Comparison of ENCODE assay signal across 2 fruit fly cellular contexts in genomic region chr3L:21441216-21441813, dm6.
TF ChIP-seq lines count a peak whose summit lies in the region.

Gene CG5664 (minus strand): TSS chr3L:21441363.

- no peak for TF ChIP-seq CTCF in whole organism, embryonic (GFP tag; optimal IDR thresholded peaks at IDR 0.05; lab: Kevin White, UChicago)

TF ChIP-seq in whole organism, embryonic, 481 proteins besides CTCF, POLR2A, EP300 and RAD21 (continues in another document):
- TF ChIP-seq MBD-R2 (GFP tag; IDR thresholded peaks at IDR 0.05; lab: Robert Waterston, UW), result peak; percentile 52; the same call in 1 of the 2 replicates
- no peak for TF ChIP-seq ara (GFP tag; IDR thresholded peaks at IDR 0.05; lab: Robert Waterston, UW)
- peak; percentile 68; the same call in 2 of the 3 replicates for TF ChIP-seq CG7963 (GFP tag; IDR thresholded peaks at IDR 0.05; lab: Robert Waterston, UW; ENCODE audit: partially characterized antibody)
- no peak for TF ChIP-seq bowl (GFP tag; IDR thresholded peaks at IDR 0.05; lab: Robert Waterston, UW)
- TF ChIP-seq CG10565 (GFP tag; optimal IDR thresholded peaks at IDR 0.05; lab: Kevin White, UChicago), result no peak
- no peak for TF ChIP-seq Fer2 (tag; optimal IDR thresholded peaks at IDR 0.05; lab: Kevin White, UChicago)
- no peak for TF ChIP-seq her (GFP tag; optimal IDR thresholded peaks at IDR 0.05; lab: Kevin White, UChicago)
- TF ChIP-seq Trl (optimal IDR thresholded peaks at IDR 0.05; lab: Kevin White, UChicago), result no peak
- no peak for TF ChIP-seq Trl (GFP tag; optimal IDR thresholded peaks at IDR 0.05; lab: Kevin White, UChicago)
- TF ChIP-seq CG32772 (GFP tag; IDR thresholded peaks at IDR 0.05; lab: Robert Waterston, UW), result no peak
- no peak for TF ChIP-seq aop (GFP tag; IDR thresholded peaks at IDR 0.05; lab: Robert Waterston, UW)
- no peak for TF ChIP-seq CG6654 (GFP tag; optimal IDR thresholded peaks at IDR 0.05; lab: Kevin White, UChicago)
- no peak for TF ChIP-seq Usf (GFP tag; optimal IDR thresholded peaks at IDR 0.05; lab: Kevin White, UChicago)
- TF ChIP-seq MESR4 (GFP tag; optimal IDR thresholded peaks at IDR 0.05; lab: Kevin White, UChicago), result peak; percentile 2
- peak; percentile 61 for TF ChIP-seq CG15514 (GFP tag; optimal IDR thresholded peaks at IDR 0.05; lab: Kevin White, UChicago)
- TF ChIP-seq bbx (GFP tag; IDR thresholded peaks at IDR 0.05; lab: Robert Waterston, UW; ENCODE audit: partially characterized antibody), result peak; percentile 79
- peak; percentile 80 for TF ChIP-seq gfzf (GFP tag; optimal IDR thresholded peaks at IDR 0.05; lab: Kevin White, UChicago)
- peak; percentile 79 for TF ChIP-seq zen2 (GFP tag; IDR thresholded peaks at IDR 0.05; lab: Robert Waterston, UW; ENCODE audit: partially characterized antibody)
- no peak for TF ChIP-seq CG4424 (GFP tag; optimal IDR thresholded peaks at IDR 0.05; lab: Kevin White, UChicago)
- TF ChIP-seq dmrt99B (tag; optimal IDR thresholded peaks at IDR 0.05; lab: Kevin White, UChicago), result no peak
- TF ChIP-seq pros (GFP tag; optimal IDR thresholded peaks at IDR 0.05; lab: Kevin White, UChicago), result no peak
- peak; percentile 80; the same call in 2 of the 3 replicates for TF ChIP-seq Opbp (GFP tag; IDR thresholded peaks at IDR 0.05; lab: Robert Waterston, UW; ENCODE audit: partially characterized antibody)
- TF ChIP-seq CG11456 (GFP tag; IDR thresholded peaks at IDR 0.05; lab: Robert Waterston, UW), result no peak
- peak; percentile 58; the same call in 1 of the 3 replicates for TF ChIP-seq hb (GFP tag; IDR thresholded peaks at IDR 0.05; lab: Robert Waterston, UW; ENCODE audit: partially characterized antibody)
- TF ChIP-seq CG13775 (GFP tag; optimal IDR thresholded peaks at IDR 0.05; lab: Kevin White, UChicago), result no peak
- TF ChIP-seq CG8765 (GFP tag; IDR thresholded peaks at IDR 0.05; lab: Robert Waterston, UW), result no peak
- no peak for TF ChIP-seq CG5245 (GFP tag; optimal IDR thresholded peaks at IDR 0.05; lab: Kevin White, UChicago)
- TF ChIP-seq CG6854 (GFP tag; optimal IDR thresholded peaks at IDR 0.05; lab: Kevin White, UChicago), result no peak
- TF ChIP-seq luna (GFP tag; optimal IDR thresholded peaks at IDR 0.05; lab: Kevin White, UChicago), result no peak
- TF ChIP-seq CG17912 (GFP tag; optimal IDR thresholded peaks at IDR 0.05; lab: Kevin White, UChicago), result no peak
- peak; percentile 66 for TF ChIP-seq Dref (GFP tag; IDR thresholded peaks at IDR 0.05; lab: Robert Waterston, UW)
- no peak for TF ChIP-seq Drgx (GFP tag; IDR thresholded peaks at IDR 0.05; lab: Robert Waterston, UW)
- no peak for TF ChIP-seq HmgD (GFP tag; optimal IDR thresholded peaks at IDR 0.05; lab: Kevin White, UChicago)
- no peak for TF ChIP-seq ewg (GFP tag; optimal IDR thresholded peaks at IDR 0.05; lab: Kevin White, UChicago)
- TF ChIP-seq CG14014 (GFP tag; IDR thresholded peaks at IDR 0.05; lab: Robert Waterston, UW), result no peak
- TF ChIP-seq az2 (GFP tag; optimal IDR thresholded peaks at IDR 0.05; lab: Kevin White, UChicago), result no peak
- TF ChIP-seq HLH4C (GFP tag; IDR thresholded peaks at IDR 0.05; lab: Robert Waterston, UW; ENCODE audit: partially characterized antibody), result peak; percentile 78
- peak; percentile 5 for TF ChIP-seq YL-1 (GFP tag; optimal IDR thresholded peaks at IDR 0.05; lab: Kevin White, UChicago)
- TF ChIP-seq Atf-2 (GFP tag; optimal IDR thresholded peaks at IDR 0.05; lab: Kevin White, UChicago), result no peak
- peak; percentile 86 for TF ChIP-seq Scr (GFP tag; IDR thresholded peaks at IDR 0.05; lab: Robert Waterston, UW; ENCODE audit: partially characterized antibody)
- TF ChIP-seq CG12659 (GFP tag; optimal IDR thresholded peaks at IDR 0.05; lab: Kevin White, UChicago), result peak; percentile 28
- TF ChIP-seq CG12744 (GFP tag; optimal IDR thresholded peaks at IDR 0.05; lab: Kevin White, UChicago), result no peak
- no peak for TF ChIP-seq Ptx1 (GFP tag; IDR thresholded peaks at IDR 0.05; lab: Robert Waterston, UW)
- TF ChIP-seq knrl (GFP tag; IDR thresholded peaks at IDR 0.05; lab: Robert Waterston, UW; ENCODE audit: partially characterized antibody), result peak; percentile 88
- TF ChIP-seq run (tag; optimal IDR thresholded peaks at IDR 0.05; lab: Kevin White, UChicago), result no peak

TF ChIP-seq in whole organism, wandering third instar larva, 38 proteins besides CTCF, POLR2A, EP300 and RAD21:
- TF ChIP-seq tai (GFP tag; optimal IDR thresholded peaks at IDR 0.05; lab: Kevin White, UChicago) (no peak), Rel (GFP tag; optimal IDR thresholded peaks at IDR 0.05; lab: Kevin White, UChicago) (no peak), Rel (tag; optimal IDR thresholded peaks at IDR 0.05; lab: Kevin White, UChicago) (peak; percentile 94), br (GFP tag; optimal IDR thresholded peaks at IDR 0.05; lab: Kevin White, UChicago) (no peak), usp (GFP tag; optimal IDR thresholded peaks at IDR 0.05; lab: Kevin White, UChicago) (no peak), brk (GFP tag; optimal IDR thresholded peaks at IDR 0.05; lab: Kevin White, UChicago) (peak; percentile 3), Dfd (GFP tag; optimal IDR thresholded peaks at IDR 0.05; lab: Kevin White, UChicago) (no peak)
